Fruit fly (Drosophila melanogaster) whole organism, embryonic: ENCODE results near the gene CG10011.

Source experiments
- Adf1 ChIP-seq: fragments of 200-800 bp; sonication (Bioruptor generic); IDR thresholded peaks from 2 replicates; pipeline ENCODE4 v1.3.6; 2022; ENCODE audit warnings: missing biosample characterization, missing genetic modification characterization
- Awh ChIP-seq: fragments of 200-800 bp; sonication (Bioruptor generic); IDR thresholded peaks from 2 replicates; pipeline ENCODE4, ENCODE4 v1.3.6; 2022; ENCODE audit warnings: missing biosample characterization, missing genetic modification characterization
- B-H1 ChIP-seq: fragments of 200-800 bp; sonication (Bioruptor generic); IDR thresholded peaks from 3 replicates; pipeline ENCODE4 v1.3.6; 2022; ENCODE audit warnings: missing biosample characterization, missing genetic modification characterization
- C15 ChIP-seq: fragments of 200-800 bp; sonication (Bioruptor generic); IDR thresholded peaks from 3 replicates; pipeline ENCODE4 v1.3.6; 2022; ENCODE audit warnings: missing biosample characterization, missing genetic modification characterization
- CG11696 ChIP-seq: fragments of 200-800 bp; sonication (Bioruptor generic); IDR thresholded peaks from 2 replicates; pipeline ENCODE4 v1.3.6; 2022; ENCODE audit warnings: missing biosample characterization, missing genetic modification characterization
- CG12071 ChIP-seq: fragments of 200-800 bp; sonication (Bioruptor generic); optimal IDR thresholded peaks from 3 replicates; lab custom pipeline; 2018; ENCODE audit warnings: missing biosample characterization, mild to moderate bottlenecking, missing genetic modification characterization
- CG12744 ChIP-seq: fragments of 200-800 bp; sonication (Bioruptor generic); optimal IDR thresholded peaks from 2 replicates; lab custom pipeline; 2016; ENCODE audit warnings: missing biosample characterization, missing genetic modification characterization
- CG12769 ChIP-seq: fragments of 200-800 bp; sonication (Bioruptor generic); optimal IDR thresholded peaks from 2 replicates; lab custom pipeline; 2019; ENCODE audit warnings: missing biosample characterization, mild to moderate bottlenecking, missing genetic modification characterization, moderate library complexity
- CG13123 ChIP-seq: fragments of 200-800 bp; sonication (Bioruptor generic); optimal IDR thresholded peaks from 2 replicates; lab custom pipeline; 2016; ENCODE audit warnings: missing biosample characterization, missing genetic modification characterization
- CG13894 ChIP-seq: fragments of 200-800 bp; sonication (Bioruptor generic); optimal IDR thresholded peaks from 3 replicates; lab custom pipeline; 2018; ENCODE audit warnings: missing biosample characterization, mild to moderate bottlenecking, missing genetic modification characterization, moderate library complexity
- CG14441 ChIP-seq: fragments of 200-800 bp; sonication (Bioruptor generic); IDR thresholded peaks from 2 replicates; pipeline ENCODE4 v1.3.6; 2022; ENCODE audit warnings: missing biosample characterization, missing genetic modification characterization
- CG14710 ChIP-seq: fragments of 200-800 bp; sonication (Bioruptor generic); optimal IDR thresholded peaks from 3 replicates; lab custom pipeline; 2019; ENCODE audit warnings: missing biosample characterization, mild to moderate bottlenecking, missing genetic modification characterization, moderate library complexity
- CG16813 ChIP-seq: fragments of 200-800 bp; sonication (Bioruptor generic); IDR thresholded peaks from 3 replicates; pipeline ENCODE4 v1.3.6; 2022; ENCODE audit warnings: missing biosample characterization, missing genetic modification characterization; ENCODE audit not compliant: partially characterized antibody
- CG17361 ChIP-seq: fragments of 200-800 bp; sonication (Bioruptor generic); IDR thresholded peaks from 3 replicates; pipeline ENCODE4 v1.3.6; 2022; ENCODE audit warnings: missing biosample characterization, missing genetic modification characterization
- CG1792 ChIP-seq: fragments of 200-800 bp; sonication (Bioruptor generic); optimal IDR thresholded peaks from 2 replicates; lab custom pipeline; 2016; ENCODE audit warnings: missing biosample characterization, missing genetic modification characterization
- CG2116 ChIP-seq: fragments of 200-800 bp; sonication (Bioruptor generic); optimal IDR thresholded peaks from 3 replicates; lab custom pipeline; 2018; ENCODE audit warnings: missing biosample characterization, mild to moderate bottlenecking, missing genetic modification characterization
- CG2889 ChIP-seq: fragments of 200-800 bp; sonication (Bioruptor generic); IDR thresholded peaks from 3 replicates; pipeline ENCODE4 v1.3.6; 2022; ENCODE audit warnings: missing biosample characterization, missing genetic modification characterization
- CG31388 ChIP-seq: fragments of 200-800 bp; sonication (Bioruptor generic); optimal IDR thresholded peaks from 2 replicates; lab custom pipeline; 2016; ENCODE audit warnings: missing biosample characterization, missing genetic modification characterization
- CG3281 ChIP-seq: fragments of 200-800 bp; sonication (Bioruptor generic); optimal IDR thresholded peaks from 3 replicates; lab custom pipeline; 2017; ENCODE audit warnings: missing biosample characterization, mild to moderate bottlenecking, missing genetic modification characterization
- CG4360 ChIP-seq: fragments of 200-800 bp; sonication (Bioruptor generic); IDR thresholded peaks from 2 replicates; pipeline ENCODE4 v1.3.6; 2022; ENCODE audit warnings: missing biosample characterization, missing genetic modification characterization
- CG4404 ChIP-seq: fragments of 200-800 bp; sonication (Bioruptor generic); IDR thresholded peaks from 2 replicates; pipeline ENCODE4 v1.3.6; 2022; ENCODE audit warnings: missing biosample characterization, missing genetic modification characterization
- CG4617 ChIP-seq: fragments of 200-800 bp; sonication (Bioruptor generic); optimal IDR thresholded peaks from 3 replicates; lab custom pipeline; 2016; ENCODE audit warnings: missing biosample characterization, missing genetic modification characterization, borderline replicate concordance
- CG4730 ChIP-seq: fragments of 200-800 bp; sonication (Bioruptor generic); IDR thresholded peaks from 2 replicates; pipeline ENCODE4 v1.3.6; 2022; ENCODE audit warnings: missing biosample characterization, missing genetic modification characterization
- CG6175 ChIP-seq: fragments of 200-800 bp; sonication (Bioruptor generic); IDR thresholded peaks from 3 replicates; pipeline ENCODE4 v1.3.6; 2022; ENCODE audit warnings: missing biosample characterization, missing genetic modification characterization
- CG8290 ChIP-seq, 3 experiments: fragments of 200-800 bp; sonication (Bioruptor generic); optimal IDR thresholded peaks; 2 replicates each; lab custom pipeline; 2016 to 2019; ENCODE audit warnings: missing biosample characterization in 3 of 3, missing genetic modification characterization in 3 of 3, mild to moderate bottlenecking in 2 of 3, moderate library complexity in 1 of 3
- CG8388 ChIP-seq: fragments of 200-800 bp; sonication (Bioruptor generic); optimal IDR thresholded peaks from 2 replicates; lab custom pipeline; 2019; ENCODE audit warnings: missing biosample characterization, mild to moderate bottlenecking, missing genetic modification characterization, moderate library complexity
- CG9609 ChIP-seq: fragments of 200-800 bp; sonication (Bioruptor generic); optimal IDR thresholded peaks from 3 replicates; lab custom pipeline; 2016; ENCODE audit warnings: missing biosample characterization, missing genetic modification characterization
- Dll ChIP-seq: fragments of 200-800 bp; sonication (Bioruptor generic); IDR thresholded peaks from 4 replicates; pipeline ENCODE4 v1.3.6; 2022; ENCODE audit warnings: missing biosample characterization, missing genetic modification characterization; ENCODE audit not compliant: partially characterized antibody
- Gug ChIP-seq: fragments of 200-800 bp; sonication (Bioruptor generic); IDR thresholded peaks from 4 replicates; pipeline ENCODE4 v1.3.6; 2022; ENCODE audit warnings: missing biosample characterization, missing genetic modification characterization
- Med ChIP-seq: fragments of 200-800 bp; sonication (Bioruptor generic); peaks from one replicate; lab custom pipeline; 2016; ENCODE audit warnings: missing biosample characterization, missing genetic modification characterization, mild to moderate bottlenecking, inconsistent platforms, moderate library complexity
- Myb ChIP-seq: fragments of 200-800 bp; sonication (Bioruptor generic); optimal IDR thresholded peaks from 2 replicates; lab custom pipeline; 2016; ENCODE audit warnings: missing biosample characterization, missing genetic modification characterization
- Neu2 ChIP-seq: fragments of 200-800 bp; sonication (Bioruptor generic); optimal IDR thresholded peaks from 3 replicates; lab custom pipeline; 2016; ENCODE audit warnings: missing biosample characterization, missing genetic modification characterization, borderline replicate concordance
- Ptx1 ChIP-seq: fragments of 200-800 bp; sonication (Bioruptor generic); IDR thresholded peaks from 2 replicates; pipeline ENCODE4 v1.3.6; 2022; ENCODE audit warnings: missing biosample characterization, missing genetic modification characterization
- Side ChIP-seq: fragments of 200-800 bp; sonication (Bioruptor generic); optimal IDR thresholded peaks from 2 replicates; lab custom pipeline; 2016; ENCODE audit warnings: missing biosample characterization, missing genetic modification characterization
- aop ChIP-seq: fragments of 200-800 bp; sonication (Bioruptor generic); IDR thresholded peaks from 2 replicates; pipeline ENCODE4 v1.3.6; 2022; ENCODE audit warnings: missing biosample characterization, missing genetic modification characterization
- crol ChIP-seq: fragments of 200-800 bp; sonication (Bioruptor generic); IDR thresholded peaks from 2 replicates; pipeline ENCODE4 v1.3.6; 2022; ENCODE audit warnings: missing biosample characterization, missing genetic modification characterization
- danr ChIP-seq: fragments of 200-800 bp; sonication (Bioruptor generic); IDR thresholded peaks from 2 replicates; pipeline ENCODE4 v1.3.6; 2022; ENCODE audit warnings: missing biosample characterization, missing genetic modification characterization
- ewg ChIP-seq: fragments of 200-800 bp; sonication (Bioruptor generic); optimal IDR thresholded peaks from 3 replicates; lab custom pipeline; 2017; ENCODE audit warnings: mild to moderate bottlenecking, missing biosample characterization, missing genetic modification reagents, missing genetic modification characterization
- insv ChIP-seq, 2 experiments: fragments of 200-800 bp; sonication (Bioruptor generic); optimal IDR thresholded peaks; 3 replicates each; lab custom pipeline; 2016 to 2018; ENCODE audit warnings: missing biosample characterization in 2 of 2, missing genetic modification characterization in 2 of 2
- ken ChIP-seq: fragments of 200-800 bp; sonication (Bioruptor generic); IDR thresholded peaks from 3 replicates; pipeline ENCODE4 v1.3.6; 2022; ENCODE audit warnings: missing biosample characterization, missing genetic modification characterization
- lbe ChIP-seq: fragments of 200-800 bp; sonication (Bioruptor generic); optimal IDR thresholded peaks from 2 replicates; lab custom pipeline; 2016; ENCODE audit warnings: missing biosample characterization, mild to moderate bottlenecking, missing genetic modification characterization
- mirr ChIP-seq: fragments of 200-800 bp; sonication (Bioruptor generic); optimal IDR thresholded peaks from 3 replicates; lab custom pipeline; 2018; ENCODE audit warnings: missing biosample characterization, mild to moderate bottlenecking, missing genetic modification characterization
- pan ChIP-seq, 4 experiments: fragments of >200 bp in 3 of 4; fragments of 200-800 bp in 1 of 4; sonication (Bioruptor generic) in 1 of 4; optimal IDR thresholded peaks in 3 of 4; IDR thresholded peaks in 1 of 4; 2 replicates each; pipeline versions ENCODE4 v1.3.6 to Lab custom; 2017 to 2022; ENCODE audit warnings: missing biosample characterization in 2 of 4, missing genetic modification characterization in 2 of 4, mixed read lengths in 1 of 4
- ro ChIP-seq: fragments of 200-800 bp; sonication (Bioruptor generic); IDR thresholded peaks from 2 replicates; pipeline ENCODE4 v1.3.6; 2022; ENCODE audit warnings: missing biosample characterization, missing genetic modification characterization
- slbo ChIP-seq: fragments of 200-800 bp; sonication (Bioruptor generic); IDR thresholded peaks from 2 replicates; pipeline ENCODE4 v1.3.6; 2022; ENCODE audit warnings: missing biosample characterization, missing genetic modification characterization
- slou ChIP-seq: fragments of 200-800 bp; sonication (Bioruptor generic); optimal IDR thresholded peaks from 3 replicates; lab custom pipeline; 2016; ENCODE audit warnings: missing biosample characterization, missing genetic modification characterization
- sna ChIP-seq: fragments of 200-800 bp; sonication (Bioruptor generic); IDR thresholded peaks from 2 replicates; pipeline ENCODE4 v1.3.6; 2022; ENCODE audit warnings: missing biosample characterization, missing genetic modification characterization; ENCODE audit not compliant: partially characterized antibody
- tgo ChIP-seq: fragments of 200-800 bp; sonication (Bioruptor generic); IDR thresholded peaks from 3 replicates; pipeline ENCODE4 v1.3.6; 2022; ENCODE audit warnings: missing biosample characterization, missing genetic modification characterization

CG10011 gene

dm6 chr3R:28585076-28585821, 49.6 kb downstream of the CG10011 start, which contains the start of gene fkh (continued):
- TF ChIP-seq CG2116 (GFP tag; lab: Kevin White, UChicago) (peak; percentile 87), Adf1 (GFP tag; lab: Robert Waterston, UW) (peak; percentile 98), Ptx1 (peak; percentile 32; the same call in 1 of the 2 replicates), CG13123 (GFP tag; lab: Kevin White, UChicago) (peak; percentile 96), crol (GFP tag; lab: Robert Waterston, UW) (peak; percentile 49), mirr (peak; percentile 98), CG8388 (GFP tag; lab: Kevin White, UChicago) (peak; percentile 21), CG8290 (GFP tag; optimal IDR thresholded peaks at IDR 0.05; lab: Kevin White, UChicago) (peak; percentile 87), CG8290 (tag; optimal IDR thresholded peaks at IDR 0.05; lab: Kevin White, UChicago) (peak; percentile 93 to 97), Myb (GFP tag; lab: Kevin White, UChicago) (peak; percentile 77), CG4404 (GFP tag; lab: Robert Waterston, UW) (peak; percentile 37; the same call in 1 of the 2 replicates), CG9609 (GFP tag; lab: Kevin White, UChicago) (peak; percentile 74), Awh (peak; percentile 91), CG31388 (GFP tag; lab: Kevin White, UChicago) (peak; percentile 56), CG14441 (peak; percentile 58; the same call in 1 of the 2 replicates), danr (GFP tag; lab: Robert Waterston, UW) (peak; percentile 62; the same call in 1 of the 2 replicates), CG13894 (tag; lab: Kevin White, UChicago) (peak; percentile 77), CG12071 (peak; percentile 98), CG11696 (GFP tag; lab: Robert Waterston, UW) (peak; percentile 67), Side (GFP tag; lab: Kevin White, UChicago) (peak; percentile 97), ewg (GFP tag; lab: Kevin White, UChicago) (peak; percentile 97), CG14710 (peak; percentile 79), Neu2 (GFP tag; lab: Kevin White, UChicago) (peak; percentile 93), ken (no peak), pan (optimal IDR thresholded peaks at IDR 0.05; lab: Kevin White, UChicago) (no peak), pan (GFP tag; optimal IDR thresholded peaks at IDR 0.05 in 1 of 2, IDR thresholded peaks at IDR 0.05 in 1 of 2) (peak in 1 of 2 experiments; percentile 77), CG2889 (GFP tag; lab: Robert Waterston, UW) (peak; percentile 43; the same call in 1 of the 3 replicates), slbo (GFP tag; lab: Robert Waterston, UW) (peak; percentile 56), CG16813 (GFP tag; lab: Robert Waterston, UW) (no peak), CG12744 (peak; percentile 85), CG1792 (GFP tag; lab: Kevin White, UChicago) (peak; percentile 96), C15 (GFP tag; lab: Robert Waterston, UW) (peak; percentile 60; the same call in 1 of the 3 replicates), ro (GFP tag; lab: Robert Waterston, UW) (no peak), lbe (GFP tag; lab: Kevin White, UChicago) (peak; percentile 90), CG4360 (GFP tag; lab: Robert Waterston, UW) (peak; percentile 75), Med (GFP tag; lab: Kevin White, UChicago) (peak; percentile 99), CG4617 (GFP tag; lab: Kevin White, UChicago) (peak; percentile 25), CG3281 (peak; percentile 97), CG17361 (GFP tag; lab: Robert Waterston, UW) (peak; percentile 50; the same call in 2 of the 3 replicates), sna (GFP tag; lab: Robert Waterston, UW) (peak; percentile 56; the same call in 1 of the 2 replicates), CG12769 (tag; lab: Kevin White, UChicago) (peak; percentile 92), B-H1 (peak; percentile 40; the same call in 1 of the 3 replicates), Gug (GFP tag; lab: Robert Waterston, UW) (no peak), CG6175 (0 out of 3 replicates have a peak, but pooled peaks have one; percentile 61), insv (GFP tag; optimal IDR thresholded peaks at IDR 0.05; lab: Kevin White, UChicago) (peak; percentile 30 to 81), aop (GFP tag; lab: Robert Waterston, UW) (no peak), tgo (GFP tag; lab: Robert Waterston, UW) (no peak; the same call in 2 of the 3 replicates), CG4730 (GFP tag; lab: Robert Waterston, UW) (peak; percentile 37; the same call in 1 of the 2 replicates), slou (GFP tag; lab: Kevin White, UChicago) (peak; percentile 65), Dll (GFP tag; lab: Robert Waterston, UW) (peak; percentile 40; the same call in 2 of the 4 replicates)
